Worm (Caenorhabditis elegans): Measurements from ENCODE around the gene cnnm-3.

Gene cnnm-3

DNA sequence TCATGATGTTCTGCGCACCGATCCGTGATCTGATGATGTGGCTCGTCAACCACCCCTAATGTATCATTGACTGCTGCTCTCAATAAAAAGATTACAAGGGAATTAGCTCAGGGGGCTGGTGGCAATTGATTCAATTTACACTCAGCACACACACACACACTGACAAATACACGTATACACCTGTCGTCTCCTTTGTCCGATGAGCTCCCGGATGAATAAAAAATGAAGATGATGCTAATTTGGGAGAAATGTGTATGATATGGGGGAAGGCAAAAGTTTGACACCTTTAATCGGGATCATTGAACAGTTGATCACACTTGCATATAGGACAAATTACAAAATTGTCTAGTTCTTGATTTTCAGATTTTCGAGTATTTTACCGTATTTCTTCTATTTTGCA lies 21.4 kb upstream of the cnnm-3 start:
- TF ChIP-seq ama-1 (optimal IDR thresholded peaks at IDR 0.05) (no peak), nhr-237 (tag; optimal IDR thresholded peaks at IDR 0.05) (no peak), F13H6.1 (tag; optimal IDR thresholded peaks at IDR 0.05) (no peak), R02D3.7 (tag; optimal IDR thresholded peaks at IDR 0.05) (no peak), nhr-6 (tag; optimal IDR thresholded peaks at IDR 0.05) (no peak), nhr-11 (tag; optimal IDR thresholded peaks at IDR 0.05) (no peak), skn-1 (tag; optimal IDR thresholded peaks at IDR 0.05) (no peak), fos-1 (tag; optimal IDR thresholded peaks at IDR 0.05) (no peak), nhr-23 (tag; optimal IDR thresholded peaks at IDR 0.05) (no peak), ztf-1 (GFP tag; conservative IDR thresholded peaks at IDR 0.05) (no peak), aly-2 (tag; optimal IDR thresholded peaks at IDR 0.05) (no peak), mdl-1 (tag; optimal IDR thresholded peaks at IDR 0.05) (no peak), ZK546.5 (tag; optimal IDR thresholded peaks at IDR 0.05) (no peak), ceh-16 (tag; optimal IDR thresholded peaks at IDR 0.05) (no peak), blmp-1 (tag; optimal IDR thresholded peaks at IDR 0.05; ENCODE audit: insufficient read depth) (no peak)

DNA sequence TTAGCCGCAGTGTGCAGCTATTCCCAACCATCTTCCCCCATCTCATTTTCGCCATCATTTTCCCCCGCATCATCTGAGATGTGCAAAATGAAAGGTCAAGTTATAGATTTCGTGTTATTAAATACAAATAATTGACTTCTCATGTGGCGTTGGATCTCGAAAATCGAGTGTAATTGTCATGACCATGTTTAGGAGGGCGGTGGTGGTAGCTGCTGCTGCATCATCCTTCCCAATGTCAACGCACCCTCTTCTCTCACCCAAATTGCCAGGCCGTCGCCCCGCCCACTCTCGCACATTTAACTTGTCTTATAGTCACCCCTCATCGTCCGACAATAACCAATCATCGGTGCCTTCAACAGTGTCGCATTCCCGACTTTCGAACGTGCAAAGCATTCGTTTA lies 17.6 kb upstream of the cnnm-3 start, which contains the start of gene ceh-30:
Gene ceh-30 (plus strand): TSS at position 301 of the 400 bp plus-strand sequence.
- TF ChIP-seq lin-11 (tag; optimal IDR thresholded peaks at IDR 0.05): no peak
- no peak for TF ChIP-seq blmp-1 (tag; optimal IDR thresholded peaks at IDR 0.05; ENCODE audit: insufficient read depth)
- TF ChIP-seq gmeb-1 (tag; optimal IDR thresholded peaks at IDR 0.05): no peak
- no peak for TF ChIP-seq nhr-23 (tag; optimal IDR thresholded peaks at IDR 0.05)
- TF ChIP-seq zag-1 (tag; optimal IDR thresholded peaks at IDR 0.05): no peak
- no peak for TF ChIP-seq nhr-21 (tag; optimal IDR thresholded peaks at IDR 0.05)
- no peak for TF ChIP-seq ZK546.5 (tag; optimal IDR thresholded peaks at IDR 0.05)
- no peak for TF ChIP-seq alr-1 (tag; optimal IDR thresholded peaks at IDR 0.05)
- TF ChIP-seq nhr-12 (tag; optimal IDR thresholded peaks at IDR 0.05): no peak
- TF ChIP-seq Y55F3AM.14 (GFP tag; optimal IDR thresholded peaks at IDR 0.05): no peak
- no peak for TF ChIP-seq elt-1 (tag; optimal IDR thresholded peaks at IDR 0.05)
- no peak for TF ChIP-seq aly-2 (tag; optimal IDR thresholded peaks at IDR 0.05)
- TF ChIP-seq nhr-11 (tag; optimal IDR thresholded peaks at IDR 0.05): no peak

ce11 chrX:3061698-3062097 lies 16.1 kb upstream of the cnnm-3 start:
- TF ChIP-seq ceh-16 (tag; optimal IDR thresholded peaks at IDR 0.05): no peak
- no peak for TF ChIP-seq nhr-129 (tag; optimal IDR thresholded peaks at IDR 0.05)
- no peak for TF ChIP-seq dmd-4 (tag; optimal IDR thresholded peaks at IDR 0.05)
- TF ChIP-seq lin-13 (GFP tag; optimal IDR thresholded peaks at IDR 0.05): no peak

ce11 chrX:3059299-3059698 lies 13.7 kb upstream of the cnnm-3 start, which contains the start of gene rsef-1:
rsef-1 (minus strand) TSS chrX:3059399.
- TF ChIP-seq ZK546.5 (tag; optimal IDR thresholded peaks at IDR 0.05) (no peak), ama-1 (optimal IDR thresholded peaks at IDR 0.05) (no peak), egl-27 (tag; optimal IDR thresholded peaks at IDR 0.05) (no peak), nhr-25 (tag; optimal IDR thresholded peaks at IDR 0.05) (no peak), crh-2 (tag; optimal IDR thresholded peaks at IDR 0.05) (no peak), Y55F3AM.14 (GFP tag; optimal IDR thresholded peaks at IDR 0.05) (no peak), ztf-4 (tag; optimal IDR thresholded peaks at IDR 0.05) (no peak), lsy-2 (tag; optimal IDR thresholded peaks at IDR 0.05) (no peak), sem-4 (tag; optimal IDR thresholded peaks at IDR 0.05) (no peak), skn-1 (tag; optimal IDR thresholded peaks at IDR 0.05) (no peak), F13H6.1 (tag; optimal IDR thresholded peaks at IDR 0.05) (no peak), nhr-23 (tag; optimal IDR thresholded peaks at IDR 0.05) (no peak), mdl-1 (tag; optimal IDR thresholded peaks at IDR 0.05) (no peak), sma-3 (GFP tag; optimal IDR thresholded peaks at IDR 0.05) (no peak), lin-39 (tag; optimal IDR thresholded peaks at IDR 0.05) (no peak), blmp-1 (tag; optimal IDR thresholded peaks at IDR 0.05; ENCODE audit: insufficient read depth) (no peak), nhr-11 (tag; optimal IDR thresholded peaks at IDR 0.05) (no peak), snpc-4 (tag; optimal IDR thresholded peaks at IDR 0.05) (no peak)

DNA sequence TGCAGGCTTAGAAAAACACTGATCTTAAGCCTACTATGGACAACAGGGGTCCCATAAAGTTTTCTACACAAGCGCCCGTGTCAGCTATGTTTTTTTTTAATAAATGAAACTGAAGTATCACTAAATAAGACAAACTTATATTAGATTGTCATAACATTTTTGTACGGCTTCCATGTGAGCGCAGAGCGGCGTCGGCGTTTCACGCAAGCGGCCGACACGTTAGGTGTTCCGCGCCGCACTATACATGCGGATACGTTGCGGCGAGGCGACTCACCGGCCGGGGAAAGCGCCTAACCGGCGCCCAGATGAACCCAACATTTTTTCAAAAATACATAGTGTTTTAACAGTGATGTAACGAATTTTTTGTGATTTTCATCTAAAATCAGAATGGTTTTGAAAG lies 12.0 kb upstream of the cnnm-3 start:
- TF ChIP-seq nhr-21 (tag; optimal IDR thresholded peaks at IDR 0.05) (no peak), F13H6.1 (tag; optimal IDR thresholded peaks at IDR 0.05) (no peak), C34F6.9 (tag; optimal IDR thresholded peaks at IDR 0.05) (no peak), fos-1 (tag; optimal IDR thresholded peaks at IDR 0.05) (no peak), gmeb-1 (tag; optimal IDR thresholded peaks at IDR 0.05) (no peak), crh-2 (tag; optimal IDR thresholded peaks at IDR 0.05) (no peak), mdl-1 (tag; optimal IDR thresholded peaks at IDR 0.05) (no peak), alr-1 (tag; optimal IDR thresholded peaks at IDR 0.05) (no peak), aly-2 (tag; optimal IDR thresholded peaks at IDR 0.05) (no peak), mbf-1 (tag; optimal IDR thresholded peaks at IDR 0.05) (no peak), unc-62 (GFP tag; optimal IDR thresholded peaks at IDR 0.05) (no peak)
